Worm (Caenorhabditis elegans) whole organism, young adult: ENCODE data around the gene taf-7.2.
A peak's percentile ranks its signal among the peaks of the same experiment; 100 is the strongest.

ENCODE experiments used
- B0019.2 ChIP-seq: fragments of 200-800 bp; sonication (Bioruptor generic); conservative IDR thresholded peaks from 2 replicates; pipeline ENCODE4 v1.3.6; 2022; ENCODE audit warnings: missing genetic modification reagents, missing genetic modification characterization, missing compliant biosample characterization
- B0336.3 ChIP-seq: fragments of 200-800 bp; sonication (Bioruptor generic); IDR thresholded peaks from 2 replicates; pipeline ENCODE4 v1.3.6; 2022; ENCODE audit warnings: missing genetic modification characterization, missing compliant biosample characterization
- F49E8.2 ChIP-seq: sonication (generic microtip); optimal IDR thresholded peaks from 3 replicates; lab custom pipeline; 2017; ENCODE audit warnings: missing genetic modification characterization, mild to moderate bottlenecking, missing compliant biosample characterization, antibody characterized with exemption, moderate library complexity; ENCODE audit not compliant: insufficient read depth
- F52B5.7 ChIP-seq: sonication (generic microtip); optimal IDR thresholded peaks from 2 replicates; lab custom pipeline; 2016; ENCODE audit warnings: mild to moderate bottlenecking, missing genetic modification characterization, missing compliant biosample characterization
- F55B11.4 ChIP-seq: sonication (generic microtip); optimal IDR thresholded peaks from 2 replicates; lab custom pipeline; 2016; ENCODE audit warnings: missing compliant biosample characterization, missing genetic modification characterization, borderline replicate concordance; ENCODE audit not compliant: insufficient read depth
- K12H6.12 ChIP-seq: fragments of 200-800 bp; sonication (Bioruptor generic); optimal IDR thresholded peaks from 2 replicates; lab custom pipeline; 2018; ENCODE audit warnings: mild to moderate bottlenecking, missing genetic modification characterization, missing compliant biosample characterization
- aptf-2 ChIP-seq: fragments of 200-800 bp; sonication (Bioruptor generic); conservative IDR thresholded peaks from 2 replicates; pipeline ENCODE4 v1.3.6; 2022; ENCODE audit warnings: missing genetic modification reagents, missing genetic modification characterization, missing compliant biosample characterization
- atf-7 ChIP-seq: sonication (generic microtip); optimal IDR thresholded peaks from 2 replicates; lab custom pipeline; 2017; ENCODE audit warnings: mild to moderate bottlenecking, missing genetic modification characterization, missing compliant biosample characterization
- athp-1 ChIP-seq: sonication (generic microtip); optimal IDR thresholded peaks from 2 replicates; lab custom pipeline; 2017; ENCODE audit warnings: mild to moderate bottlenecking, missing genetic modification characterization, missing compliant biosample characterization
- attf-5 ChIP-seq: fragments of 200-800 bp; sonication (Bioruptor generic); optimal IDR thresholded peaks from 2 replicates; lab custom pipeline; 2018; ENCODE audit warnings: mild to moderate bottlenecking, missing genetic modification characterization, missing compliant biosample characterization
- cebp-1 ChIP-seq, 2 experiments: fragments of 200-800 bp in 1 of 2; sonication (Bioruptor generic) in 1 of 2; sonication (generic microtip) in 1 of 2; IDR thresholded peaks in 1 of 2; optimal IDR thresholded peaks in 1 of 2; 2 replicates each; pipeline versions ENCODE4 v1.3.6 to Lab custom; 2017 to 2022; ENCODE audit warnings: missing compliant biosample characterization in 2 of 2, missing genetic modification characterization in 2 of 2, mild to moderate bottlenecking in 1 of 2, missing genetic modification reagents in 1 of 2, moderate library complexity in 1 of 2
- cebp-2 ChIP-seq: fragments of 200-800 bp; sonication (Bioruptor generic); IDR thresholded peaks from 2 replicates; pipeline ENCODE4 v1.3.6; 2022; ENCODE audit warnings: missing genetic modification characterization, missing compliant biosample characterization
- ceh-40 ChIP-seq: fragments of 200-800 bp; sonication (Bioruptor generic); IDR thresholded peaks from 2 replicates; pipeline ENCODE4 v1.3.6; 2022; ENCODE audit warnings: missing genetic modification characterization, missing compliant biosample characterization
- dox-1 ChIP-seq: fragments of 200-800 bp; sonication (Bioruptor generic); IDR thresholded peaks from 2 replicates; pipeline ENCODE4 v1.3.6; 2022; ENCODE audit warnings: missing genetic modification reagents, missing genetic modification characterization, missing compliant biosample characterization
- egl-18 ChIP-seq: fragments of 200-800 bp; sonication (Bioruptor generic); IDR thresholded peaks from 2 replicates; pipeline ENCODE4 v1.3.6; 2022; ENCODE audit warnings: missing genetic modification reagents, missing genetic modification characterization, missing compliant biosample characterization
- egl-44 ChIP-seq: fragments of 200-800 bp; sonication (Bioruptor generic); IDR thresholded peaks from 2 replicates; pipeline ENCODE4 v1.3.6; 2022; ENCODE audit warnings: missing genetic modification reagents, missing genetic modification characterization, missing compliant biosample characterization
- ekl-4 ChIP-seq: fragments of 200-800 bp; sonication (Bioruptor generic); IDR thresholded peaks from 2 replicates; pipeline ENCODE4 v1.3.6; 2022; ENCODE audit warnings: missing genetic modification reagents, missing genetic modification characterization, missing compliant biosample characterization
- hmg-1.2 ChIP-seq: fragments of 200-800 bp; sonication (Bioruptor generic); IDR thresholded peaks from 2 replicates; pipeline ENCODE4 v1.3.6; 2022; ENCODE audit warnings: missing genetic modification reagents, missing genetic modification characterization, missing compliant biosample characterization
- let-607 ChIP-seq, 2 experiments: fragments of 200-800 bp in 1 of 2; sonication (Bioruptor generic) in 1 of 2; sonication (generic microtip) in 1 of 2; optimal IDR thresholded peaks; 2 replicates each; lab custom pipeline; 2016 to 2018; ENCODE audit warnings: mild to moderate bottlenecking in 2 of 2, missing compliant biosample characterization in 2 of 2, missing genetic modification characterization in 2 of 2, moderate library complexity in 2 of 2, missing genotype in 1 of 2
- lin-40 ChIP-seq: sonication (generic microtip); optimal IDR thresholded peaks from 2 replicates; lab custom pipeline; 2016; ENCODE audit warnings: missing genetic modification characterization, mild to moderate bottlenecking, missing compliant biosample characterization, missing genotype, missing genetic modification reagents
- lir-1 ChIP-seq: fragments of 200-800 bp; sonication (Bioruptor generic); conservative IDR thresholded peaks from 2 replicates; pipeline ENCODE4 v1.3.6; 2022; ENCODE audit warnings: missing genetic modification reagents, missing genetic modification characterization, missing compliant biosample characterization
- mcd-1 ChIP-seq: fragments of 200-800 bp; sonication (Bioruptor generic); IDR thresholded peaks from 2 replicates; pipeline ENCODE4 v1.3.6; 2022; ENCODE audit warnings: missing genetic modification reagents, missing genetic modification characterization, missing compliant biosample characterization
- mes-4 ChIP-seq: sonication (generic microtip); optimal IDR thresholded peaks from 2 replicates; lab custom pipeline; 2016; ENCODE audit warnings: missing genotype, missing genetic modification characterization, missing compliant biosample characterization
- nfya-2 ChIP-seq: fragments of 200-800 bp; sonication (Bioruptor generic); IDR thresholded peaks from 2 replicates; pipeline ENCODE4 v1.3.6; 2022; ENCODE audit warnings: missing genetic modification reagents, missing genetic modification characterization, missing compliant biosample characterization
- nfyb-1 ChIP-seq: fragments of 200-800 bp; sonication (Bioruptor generic); IDR thresholded peaks from 2 replicates; pipeline ENCODE4 v1.3.6; 2022; ENCODE audit warnings: missing genetic modification reagents, missing genetic modification characterization, missing compliant biosample characterization
- nhr-80 ChIP-seq: sonication (generic microtip); optimal IDR thresholded peaks from 2 replicates; lab custom pipeline; 2016; ENCODE audit warnings: missing genetic modification characterization, missing compliant biosample characterization
- nhr-90 ChIP-seq: sonication (generic microtip); optimal IDR thresholded peaks from 2 replicates; lab custom pipeline; 2016; ENCODE audit warnings: missing genotype, mild to moderate bottlenecking, missing genetic modification characterization, missing compliant biosample characterization
- repo-1 ChIP-seq: sonication (generic microtip); optimal IDR thresholded peaks from 2 replicates; lab custom pipeline; 2017; ENCODE audit warnings: mild to moderate bottlenecking, missing genetic modification characterization, missing compliant biosample characterization
- sea-2 ChIP-seq: fragments of 200-800 bp; sonication (Bioruptor generic); IDR thresholded peaks from 2 replicates; pipeline ENCODE4 v1.3.6; 2022; ENCODE audit warnings: missing genetic modification characterization, missing compliant biosample characterization
- snpc-4 ChIP-seq, 5 experiments: fragments of 150-350 bp in 1 of 5; sonication (generic microtip) in 4 of 5; optimal IDR thresholded peaks; 2 replicates each; lab custom pipeline; 2014 to 2018; ENCODE audit warnings: missing genetic modification characterization in 5 of 5, missing biosample characterization in 3 of 5, antibody characterized with exemption in 2 of 5, mild to moderate bottlenecking in 2 of 5, missing compliant biosample characterization in 2 of 5, missing genotype in 2 of 5, moderate library complexity in 2 of 5, missing genetic modification reagents in 1 of 5
- tbp1 ChIP-seq: fragments of 200-800 bp; sonication (Bioruptor generic); optimal IDR thresholded peaks from 2 replicates; lab custom pipeline; 2018; ENCODE audit warnings: mild to moderate bottlenecking, missing genetic modification characterization, missing compliant biosample characterization
- tbx-9 ChIP-seq: sonication (generic microtip); optimal IDR thresholded peaks from 2 replicates; lab custom pipeline; 2016; ENCODE audit warnings: borderline replicate concordance, missing genetic modification characterization, inconsistent platforms, missing compliant biosample characterization
- unc-130 ChIP-seq: sonication (generic microtip); optimal IDR thresholded peaks from 2 replicates; lab custom pipeline; 2016; ENCODE audit warnings: missing genetic modification reagents, missing genetic modification characterization, missing compliant biosample characterization
- unc-62 ChIP-seq: fragments of 150-350 bp; optimal IDR thresholded peaks from 2 replicates; lab custom pipeline; 2014; ENCODE audit warnings: missing biosample characterization, missing genetic modification reagents, missing genetic modification characterization
- xnd-1 ChIP-seq: sonication (generic microtip); optimal IDR thresholded peaks from 2 replicates; lab custom pipeline; 2016; ENCODE audit warnings: missing genotype, missing genetic modification reagents, missing genetic modification characterization, missing compliant biosample characterization
- ztf-25 ChIP-seq: fragments of 200-800 bp; sonication (Bioruptor generic); IDR thresholded peaks from 2 replicates; pipeline ENCODE4 v1.3.6; 2022; ENCODE audit warnings: missing genetic modification reagents, missing genetic modification characterization, missing compliant biosample characterization
- ztf-26 ChIP-seq: sonication (generic microtip); optimal IDR thresholded peaks from 2 replicates; lab custom pipeline; 2017; ENCODE audit warnings: missing genetic modification characterization, missing compliant biosample characterization
- ztf-3 ChIP-seq: fragments of 200-800 bp; sonication (Bioruptor generic); optimal IDR thresholded peaks from 2 replicates; lab custom pipeline; 2018; ENCODE audit warnings: mild to moderate bottlenecking, missing genetic modification characterization, missing compliant biosample characterization
- ztf-6 ChIP-seq: fragments of 200-800 bp; sonication (Bioruptor generic); IDR thresholded peaks from 2 replicates; pipeline ENCODE4 v1.3.6; 2022; ENCODE audit warnings: missing genetic modification reagents, missing genetic modification characterization, missing compliant biosample characterization

taf-7.2 gene

ce11 chrIII:12665500-12665907 is 7.7 kb downstream of the taf-7.2 start:
- TF ChIP-seq mcd-1 (GFP tag; lab: Robert Waterston, UW) (peak; percentile 75), nfyb-1 (GFP tag; lab: Robert Waterston, UW) (0 out of 2 replicates have a peak, but pooled peaks have one; percentile 22), hmg-1.2 (GFP tag; lab: Robert Waterston, UW) (peak; percentile 44; the same call in 1 of the 2 replicates), attf-5 (GFP tag; lab: Kevin White, UChicago) (peak; percentile 16)

ce11 chrIII:12662186-12662585 is 11.0 kb downstream of the taf-7.2 start, which contains the start of gene tpst-1:
Gene tpst-1, minus strand, starts transcription at chrIII:12662286.
- no peak for TF ChIP-seq mes-4
- TF ChIP-seq athp-1 (tag; lab: Kevin White, UChicago), result no peak
- TF ChIP-seq B0019.2 (GFP tag; lab: Robert Waterston, UW), result no peak
- TF ChIP-seq xnd-1 (tag; lab: Kevin White, UChicago), result no peak
- no peak for TF ChIP-seq K12H6.12 (tag; lab: Kevin White, UChicago)
- no peak for TF ChIP-seq ekl-4

ce11 chrIII:12658649-12659048 is 14.6 kb downstream of the taf-7.2 start:
- TF ChIP-seq nfya-2 (GFP tag; lab: Robert Waterston, UW) (no peak), tbp1 (GFP tag; lab: Kevin White, UChicago) (peak; percentile 22), ekl-4 (no peak), unc-62 (GFP tag; lab: Kevin White, UChicago) (peak; percentile 63), egl-44 (GFP tag; lab: Robert Waterston, UW) (0 out of 2 replicates have a peak, but pooled peaks have one; percentile 16), B0336.3 (GFP tag; lab: Robert Waterston, UW) (no peak), F55B11.4 (tag; lab: Kevin White, UChicago) (no peak), mes-4 (no peak), attf-5 (GFP tag; lab: Kevin White, UChicago) (no peak), cebp-2 (GFP tag; lab: Robert Waterston, UW) (no peak), nfyb-1 (GFP tag; lab: Robert Waterston, UW) (no peak), cebp-1 (GFP tag; IDR thresholded peaks at IDR 0.05; lab: Robert Waterston, UW) (no peak), cebp-1 (tag; optimal IDR thresholded peaks at IDR 0.05; lab: Kevin White, UChicago) (peak; percentile 10), tbx-9 (tag; lab: Kevin White, UChicago) (no peak), ztf-25 (GFP tag; lab: Robert Waterston, UW) (no peak), unc-130 (GFP tag; lab: Kevin White, UChicago) (no peak), ztf-26 (tag; lab: Kevin White, UChicago) (no peak), lin-40 (peak; percentile 7), ztf-6 (no peak), atf-7 (tag; lab: Kevin White, UChicago) (peak; percentile 42), snpc-4 (GFP tag; optimal IDR thresholded peaks at IDR 0.05; lab: Kevin White, UChicago) (no peak), snpc-4 (tag; optimal IDR thresholded peaks at IDR 0.05; lab: Kevin White, UChicago) (peak in 1 of 4 experiments; percentile 2), nhr-90 (peak; percentile 7), sea-2 (no peak), aptf-2 (no peak), hmg-1.2 (GFP tag; lab: Robert Waterston, UW) (no peak), B0019.2 (GFP tag; lab: Robert Waterston, UW) (no peak), nhr-80 (peak; percentile 88), ceh-40 (GFP tag; lab: Robert Waterston, UW) (no peak), dox-1 (peak; percentile 23; the same call in 1 of the 2 replicates), repo-1 (tag; lab: Kevin White, UChicago) (no peak), ztf-3 (GFP tag; lab: Kevin White, UChicago) (peak; percentile 54), F49E8.2 (no peak), let-607 (tag; optimal IDR thresholded peaks at IDR 0.05; lab: Kevin White, UChicago) (peak; percentile 47 to 81), lir-1 (no peak), egl-18 (GFP tag; lab: Robert Waterston, UW) (no peak), xnd-1 (tag; lab: Kevin White, UChicago) (no peak), F52B5.7 (no peak)
